Fruit fly (Drosophila melanogaster): Measurements from ENCODE around the gene Usp47.

Gene Usp47

dm6 chr3L:5796493-5796998, 43.8 kb downstream of the Usp47 start, which contains the start of gene Tektin-C (continued):
- TF ChIP-seq nerfin-2 (GFP tag; IDR thresholded peaks at IDR 0.05; ENCODE audit: partially characterized antibody) (no peak), CG11398 (GFP tag; optimal IDR thresholded peaks at IDR 0.05) (no peak), CG15269 (tag; optimal IDR thresholded peaks at IDR 0.05) (no peak), shn (GFP tag; optimal IDR thresholded peaks at IDR 0.05) (no peak), inv (GFP tag; IDR thresholded peaks at IDR 0.05; ENCODE audit: partially characterized antibody) (no peak), CG9797 (GFP tag; optimal IDR thresholded peaks at IDR 0.05) (no peak), CG18262 (tag; optimal IDR thresholded peaks at IDR 0.05) (no peak), CG9727 (GFP tag; optimal IDR thresholded peaks at IDR 0.05) (no peak), Vsx1 (GFP tag; optimal IDR thresholded peaks at IDR 0.05) (no peak), CG12155 (GFP tag; optimal IDR thresholded peaks at IDR 0.05) (no peak), CG1529 (GFP tag; optimal IDR thresholded peaks at IDR 0.05) (no peak), CG2875 (GFP tag; optimal IDR thresholded peaks at IDR 0.05) (no peak), Dad (GFP tag; optimal IDR thresholded peaks at IDR 0.05) (no peak), chif (GFP tag; optimal IDR thresholded peaks at IDR 0.05) (peak in 1 of 2 experiments; percentile 15), schlank (tag; optimal IDR thresholded peaks at IDR 0.05) (no peak), CG16815 (GFP tag; optimal IDR thresholded peaks at IDR 0.05) (no peak), Ptx1 (GFP tag; IDR thresholded peaks at IDR 0.05) (0 out of 2 replicates have a peak, but pooled peaks have one; percentile 5), p53 (GFP tag; optimal IDR thresholded peaks at IDR 0.05) (no peak), CG13894 (tag; optimal IDR thresholded peaks at IDR 0.05) (no peak), CG17802 (tag; optimal IDR thresholded peaks at IDR 0.05) (no peak), en (GFP tag; optimal IDR thresholded peaks at IDR 0.05) (no peak), NfI (GFP tag; optimal IDR thresholded peaks at IDR 0.05) (no peak), Hand (GFP tag; optimal IDR thresholded peaks at IDR 0.05) (no peak), BtbVII (GFP tag; optimal IDR thresholded peaks at IDR 0.05) (no peak), ERR (GFP tag; optimal IDR thresholded peaks at IDR 0.05) (no peak), Dip3 (GFP tag; optimal IDR thresholded peaks at IDR 0.05) (no peak), C15 (GFP tag; IDR thresholded peaks at IDR 0.05) (no peak), CG7745 (tag; optimal IDR thresholded peaks at IDR 0.05) (no peak), CG5180 (GFP tag; optimal IDR thresholded peaks at IDR 0.05) (no peak), Optix (GFP tag; IDR thresholded peaks at IDR 0.05) (no peak), croc (GFP tag; conservative IDR thresholded peaks at IDR 0.05) (no peak), Atf3 (GFP tag; optimal IDR thresholded peaks at IDR 0.05) (no peak), CG7372 (GFP tag; IDR thresholded peaks at IDR 0.05) (no peak), Spps (tag; optimal IDR thresholded peaks at IDR 0.05) (no peak), CG17568 (GFP tag; optimal IDR thresholded peaks at IDR 0.05) (no peak), CG2199 (GFP tag; IDR thresholded peaks at IDR 0.05) (no peak), eve (GFP tag; optimal IDR thresholded peaks at IDR 0.05) (no peak), Fer2 (tag; optimal IDR thresholded peaks at IDR 0.05) (no peak), Opbp (GFP tag; IDR thresholded peaks at IDR 0.05; ENCODE audit: partially characterized antibody) (no peak), sd (tag; optimal IDR thresholded peaks at IDR 0.05) (no peak), usp (GFP tag; optimal IDR thresholded peaks at IDR 0.05) (no peak), CG17359 (tag; optimal IDR thresholded peaks at IDR 0.05) (no peak), br (optimal IDR thresholded peaks at IDR 0.05) (no peak), jing (GFP tag; optimal IDR thresholded peaks at IDR 0.05) (no peak), CG5953 (GFP tag; IDR thresholded peaks at IDR 0.05) (no peak), emc (GFP tag; optimal IDR thresholded peaks at IDR 0.05) (no peak), CHES-1-like (GFP tag; optimal IDR thresholded peaks at IDR 0.05) (no peak), CG6813 (GFP tag; optimal IDR thresholded peaks at IDR 0.05) (no peak), CG11560 (tag; IDR thresholded peaks at IDR 0.05) (0 out of 3 replicates have a peak, but pooled peaks have one; percentile 23), CG4328 (GFP tag; optimal IDR thresholded peaks at IDR 0.05) (no peak), odd (GFP tag; optimal IDR thresholded peaks at IDR 0.05) (no peak)

Measured in whole organism, embryonic.